Worm (Caenorhabditis elegans): ENCODE measurements around the gene ZK970.8.

ZK970.8 gene

DNA sequence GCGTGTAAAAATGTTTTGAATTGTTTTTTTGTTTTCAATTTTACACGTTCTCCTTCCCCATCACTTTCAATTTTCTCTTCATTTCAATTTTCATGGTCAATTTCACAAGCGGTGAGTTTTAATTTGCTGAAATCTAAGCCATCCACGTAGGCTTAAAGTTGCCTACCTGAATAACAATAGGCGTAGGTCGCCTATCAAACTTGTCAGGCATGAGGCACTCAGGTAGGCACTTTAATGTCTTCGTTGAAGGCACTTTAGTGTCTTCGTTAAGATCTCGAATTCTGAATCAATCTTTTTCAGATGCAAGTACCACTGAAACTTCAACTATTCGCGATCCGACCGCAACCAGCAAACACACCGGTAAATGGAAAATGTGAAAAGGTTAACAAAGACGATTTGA is at the start of gene ZK970.8:
Gene ZK970.8, plus strand, starts transcription at position 301 of the 400 bp plus-strand sequence.
- no peak for TF ChIP-seq W03F9.2 (tag; optimal IDR thresholded peaks at IDR 0.05)
- TF ChIP-seq him-1 (tag; optimal IDR thresholded peaks at IDR 0.05): no peak
- TF ChIP-seq dao-5 (tag; optimal IDR thresholded peaks at IDR 0.05): no peak

DNA sequence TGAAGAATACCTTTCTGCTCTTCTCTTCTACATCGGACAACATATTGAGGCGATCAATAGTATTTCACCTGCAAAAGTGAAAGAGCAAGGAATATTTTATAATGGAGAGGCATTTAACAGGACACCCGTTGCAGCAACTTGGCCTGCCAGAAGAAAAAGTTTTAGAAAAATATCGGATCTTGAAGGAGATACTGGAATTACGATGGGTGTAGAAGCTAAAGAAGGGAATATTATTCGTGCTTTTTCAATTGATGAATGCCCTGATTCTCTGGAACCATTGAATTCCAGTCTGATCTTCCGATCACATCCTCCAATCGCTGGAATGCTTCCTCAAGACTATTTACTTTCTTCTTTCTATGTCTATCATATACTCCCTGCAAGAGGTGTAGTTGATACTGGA is 48.2 kb upstream of the ZK970.8 start:
- TF ChIP-seq dao-5 (tag; optimal IDR thresholded peaks at IDR 0.05) (no peak), W03F9.2 (tag; optimal IDR thresholded peaks at IDR 0.05) (no peak), him-1 (tag; optimal IDR thresholded peaks at IDR 0.05) (no peak)

DNA sequence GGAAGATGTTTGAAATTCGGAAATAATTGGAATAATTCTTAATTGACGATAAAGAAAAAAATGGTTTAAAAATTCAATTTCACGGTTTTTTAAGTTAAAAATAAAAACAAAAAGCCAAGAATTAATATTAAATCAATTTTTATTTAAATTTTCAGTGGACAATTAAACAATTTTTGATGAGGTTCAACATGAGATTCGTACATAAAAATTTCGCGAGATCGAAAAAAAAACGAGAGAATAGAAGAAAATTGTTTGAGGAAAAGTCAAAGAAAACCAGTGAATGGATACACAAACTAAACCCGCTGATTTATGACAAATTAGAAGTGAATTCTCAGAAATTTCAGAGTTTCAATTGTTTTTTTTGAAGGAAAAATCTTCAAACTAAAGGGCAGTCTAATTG is 39.4 kb upstream of the ZK970.8 start, which contains the start of gene F54B3.2:
Gene F54B3.2, minus strand, starts transcription at position 101 of the 400 bp plus-strand sequence.
- TF ChIP-seq him-1 (tag; optimal IDR thresholded peaks at IDR 0.05) (no peak), dao-5 (tag; optimal IDR thresholded peaks at IDR 0.05) (no peak)

DNA sequence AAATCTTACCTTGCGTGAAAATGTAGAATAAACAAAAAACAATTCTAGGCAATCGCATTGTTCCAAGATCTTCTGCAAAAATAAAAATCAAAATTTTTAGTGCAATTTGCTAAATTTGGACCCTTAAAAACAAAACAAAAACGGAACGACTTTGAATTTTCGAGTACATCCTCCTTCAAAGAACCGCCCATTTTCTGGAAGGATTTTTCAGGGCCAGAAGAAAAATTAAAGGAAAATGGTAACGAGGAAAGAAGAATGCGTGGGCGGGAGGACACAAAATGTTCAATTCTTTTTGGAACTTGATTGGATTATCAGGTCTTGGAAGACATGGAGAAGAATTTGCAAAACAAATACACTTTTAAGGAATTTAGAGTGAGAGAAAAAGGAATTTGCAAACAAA is 38.3 kb upstream of the ZK970.8 start, which contains the start of gene F54B3.4:
Gene F54B3.4, minus strand, starts transcription at position 101 of the 400 bp plus-strand sequence.
- TF ChIP-seq dao-5 (tag; optimal IDR thresholded peaks at IDR 0.05) (no peak), him-1 (tag; optimal IDR thresholded peaks at IDR 0.05) (no peak), W03F9.2 (tag; optimal IDR thresholded peaks at IDR 0.05) (no peak)

DNA sequence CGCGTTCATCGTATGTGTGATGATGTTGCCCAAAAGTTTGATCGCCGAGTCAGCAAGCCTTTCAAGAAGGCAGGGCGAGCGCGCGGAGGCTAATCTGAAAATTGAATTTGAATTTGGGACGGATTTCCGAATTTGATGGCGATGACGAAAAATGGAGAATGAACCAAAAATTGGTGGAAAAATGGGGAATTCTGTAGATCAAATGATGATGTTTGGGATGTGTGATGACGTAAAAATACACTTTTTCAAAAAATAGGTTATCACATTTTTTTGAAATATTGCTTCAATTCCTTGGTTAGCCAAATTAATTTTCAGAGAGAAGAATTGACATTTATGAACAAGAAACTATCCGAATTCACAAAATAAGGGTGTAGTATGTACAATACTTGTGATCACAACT is 29.9 kb upstream of the ZK970.8 start, which contains the start of gene ZK971.1:
Gene ZK971.1, minus strand, starts transcription at position 101 of the 400 bp plus-strand sequence.
- TF ChIP-seq him-1 (tag; optimal IDR thresholded peaks at IDR 0.05) (no peak), W03F9.2 (tag; optimal IDR thresholded peaks at IDR 0.05) (no peak), dao-5 (tag; optimal IDR thresholded peaks at IDR 0.05) (no peak)

DNA sequence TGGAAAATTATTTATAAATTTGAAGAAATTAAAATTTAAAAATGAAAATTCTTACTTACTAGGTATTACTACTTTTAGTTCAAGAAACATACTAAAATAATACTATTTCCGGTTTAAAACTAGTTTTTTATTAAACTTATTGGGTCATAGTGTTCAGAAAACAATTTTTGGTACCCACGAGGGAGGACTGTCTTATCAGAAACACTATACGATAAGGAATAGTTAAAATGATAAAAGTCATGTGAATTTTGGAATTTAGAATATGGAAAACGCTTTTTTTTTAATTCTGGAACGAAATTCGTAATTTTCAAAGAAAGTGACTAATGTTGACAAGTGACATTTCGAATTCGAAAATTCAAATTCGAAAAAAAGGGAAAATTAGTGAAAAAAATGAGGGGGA is 27.8 kb upstream of the ZK970.8 start:
- TF ChIP-seq him-1 (tag; optimal IDR thresholded peaks at IDR 0.05) (no peak), dao-5 (tag; optimal IDR thresholded peaks at IDR 0.05) (no peak), W03F9.2 (tag; optimal IDR thresholded peaks at IDR 0.05) (no peak)

DNA sequence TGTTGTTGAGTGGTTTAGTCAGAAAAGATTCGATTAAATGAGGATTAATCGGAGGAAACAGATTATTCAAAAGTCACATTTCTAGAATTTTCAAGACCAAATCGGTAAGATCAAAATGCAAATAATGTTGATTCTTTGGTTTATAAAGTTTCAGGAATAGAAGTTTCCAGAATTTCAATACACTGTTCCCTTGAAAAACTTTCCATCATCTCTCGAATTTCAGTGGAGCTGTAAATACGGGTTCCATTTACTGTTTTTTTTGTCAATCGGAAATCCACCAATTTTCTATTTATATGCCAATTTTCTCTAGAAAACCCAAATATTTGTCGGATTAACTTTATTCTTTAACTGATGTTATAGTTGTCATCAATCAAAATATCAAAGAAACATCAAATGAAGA is 26.3 kb upstream of the ZK970.8 start:
- no peak for TF ChIP-seq him-1 (tag; optimal IDR thresholded peaks at IDR 0.05)
- TF ChIP-seq W03F9.2 (tag; optimal IDR thresholded peaks at IDR 0.05): no peak
- TF ChIP-seq dao-5 (tag; optimal IDR thresholded peaks at IDR 0.05): no peak

DNA sequence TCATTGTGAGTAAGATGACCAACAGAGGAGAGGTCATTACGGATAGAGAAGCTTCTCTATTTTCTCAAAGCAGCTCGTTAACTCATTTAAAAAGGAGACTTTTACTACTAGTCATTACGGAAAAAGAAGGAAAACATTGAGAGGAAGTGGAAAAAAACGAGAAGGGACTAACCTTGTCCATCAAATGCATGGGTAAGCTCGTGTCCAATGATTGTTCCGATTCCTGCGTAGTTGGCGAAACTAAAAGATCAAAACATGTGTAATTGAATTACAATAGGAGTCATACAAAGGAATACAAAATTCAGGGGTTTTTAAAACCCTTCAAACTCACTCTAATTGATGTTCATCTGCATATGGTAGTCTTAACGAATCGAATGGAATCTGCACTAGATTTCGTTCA is 24.4 kb upstream of the ZK970.8 start:
- TF ChIP-seq him-1 (tag; optimal IDR thresholded peaks at IDR 0.05) (no peak), dao-5 (tag; optimal IDR thresholded peaks at IDR 0.05) (no peak), W03F9.2 (tag; optimal IDR thresholded peaks at IDR 0.05) (no peak)

DNA sequence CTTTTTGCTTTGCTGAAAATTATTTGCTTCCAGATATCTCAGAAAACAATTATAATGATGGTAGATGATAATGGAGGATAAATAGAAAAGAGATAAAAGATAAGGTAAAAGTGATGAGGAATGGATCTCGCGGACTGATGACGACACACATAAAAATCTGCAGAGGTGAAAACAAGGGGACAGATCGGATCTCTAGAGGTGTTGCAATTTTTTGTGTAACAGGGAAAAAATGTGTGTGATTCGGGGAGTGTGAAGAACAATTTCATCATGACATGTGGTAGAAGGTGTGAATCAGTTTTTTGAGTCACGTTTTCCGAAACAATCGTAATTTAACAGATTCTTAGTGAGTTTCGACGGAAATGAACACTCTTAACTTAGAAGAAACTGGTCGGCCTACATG is 20.5 kb upstream of the ZK970.8 start:
- TF ChIP-seq dao-5 (tag; optimal IDR thresholded peaks at IDR 0.05): no peak

DNA sequence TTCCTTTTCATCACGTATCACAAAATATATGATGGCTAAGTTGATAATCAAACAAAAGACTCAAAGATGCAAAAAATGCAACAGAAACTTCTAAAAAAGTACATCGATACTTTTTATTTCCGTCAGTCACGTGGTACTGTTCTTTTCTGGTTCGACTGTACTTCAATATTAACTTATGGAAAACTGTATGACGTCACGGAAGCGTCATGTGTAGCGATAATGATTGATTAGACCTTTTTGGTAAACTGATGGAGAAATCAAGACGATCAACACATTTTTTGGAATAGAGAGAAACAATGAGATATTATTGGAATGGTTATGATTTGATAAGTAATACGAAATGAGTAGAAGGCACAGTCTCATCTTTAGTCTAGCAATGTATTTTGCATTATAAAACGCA is 15.2 kb upstream of the ZK970.8 start:
- TF ChIP-seq him-1 (tag; optimal IDR thresholded peaks at IDR 0.05) (no peak), dao-5 (tag; optimal IDR thresholded peaks at IDR 0.05) (no peak), W03F9.2 (tag; optimal IDR thresholded peaks at IDR 0.05) (no peak)

DNA sequence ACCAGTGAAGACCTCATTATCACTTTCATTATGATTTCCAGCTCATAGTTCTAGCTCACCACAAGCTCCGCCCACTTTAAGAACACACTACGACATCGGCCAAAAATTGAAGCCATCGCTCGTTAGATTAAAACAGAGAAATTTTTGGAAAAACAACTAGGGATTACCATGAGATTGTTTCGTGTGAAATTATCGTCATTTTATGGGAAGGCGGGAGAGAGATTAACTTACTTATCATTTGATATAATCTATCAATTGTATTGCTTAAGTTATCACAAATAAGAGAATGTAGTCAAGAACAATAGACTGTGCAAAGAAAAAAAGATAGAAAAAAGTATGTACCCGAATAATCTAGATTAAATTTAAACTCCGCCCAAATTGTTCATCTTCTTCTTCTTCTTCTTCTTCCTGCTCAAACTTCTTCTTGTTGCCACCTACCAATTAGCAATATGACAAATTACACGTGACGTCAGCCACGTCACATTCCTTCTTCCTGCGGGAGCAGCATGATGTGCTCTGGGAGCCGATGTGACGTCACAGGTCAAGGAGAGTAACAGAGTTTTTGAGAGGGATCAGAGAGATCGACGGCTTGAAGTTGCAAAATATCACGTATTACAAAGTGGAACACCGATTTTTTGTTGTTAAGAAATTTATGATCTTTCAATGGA is 9.2 kb upstream of the ZK970.8 start, which contains the start of gene nep-26:
Gene nep-26, minus strand, starts transcription at position 51 of the 668 bp plus-strand sequence.
- no peak for TF ChIP-seq him-1 (tag; optimal IDR thresholded peaks at IDR 0.05)
- no peak for TF ChIP-seq W03F9.2 (tag; optimal IDR thresholded peaks at IDR 0.05)
- no peak for TF ChIP-seq dao-5 (tag; optimal IDR thresholded peaks at IDR 0.05)

DNA sequence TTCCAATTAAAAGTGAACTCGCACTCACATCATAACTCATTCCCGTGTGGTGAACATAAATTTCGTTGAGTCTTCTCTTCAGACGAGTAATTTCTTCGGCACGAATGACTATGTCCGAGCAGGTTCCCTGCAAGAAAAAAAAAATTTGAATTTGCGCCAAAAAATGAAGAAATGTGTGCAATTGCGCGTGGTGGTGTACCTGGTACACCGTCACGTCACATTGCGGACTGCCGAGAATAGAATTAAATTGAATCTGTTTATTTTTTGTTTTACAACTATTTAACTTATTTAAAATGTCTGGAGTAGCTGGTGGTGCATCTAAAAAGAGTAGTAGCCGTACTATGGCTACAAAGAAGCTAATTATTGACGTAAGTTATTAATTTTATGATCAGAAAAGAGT is 8.5 kb upstream of the ZK970.8 start, which contains the start of gene mdt-22:
Gene mdt-22, plus strand, starts transcription at position 263 of the 400 bp plus-strand sequence.
- TF ChIP-seq dao-5 (tag; optimal IDR thresholded peaks at IDR 0.05) (no peak), W03F9.2 (tag; optimal IDR thresholded peaks at IDR 0.05) (peak; percentile 84), him-1 (tag; optimal IDR thresholded peaks at IDR 0.05) (peak; percentile 59)

DNA sequence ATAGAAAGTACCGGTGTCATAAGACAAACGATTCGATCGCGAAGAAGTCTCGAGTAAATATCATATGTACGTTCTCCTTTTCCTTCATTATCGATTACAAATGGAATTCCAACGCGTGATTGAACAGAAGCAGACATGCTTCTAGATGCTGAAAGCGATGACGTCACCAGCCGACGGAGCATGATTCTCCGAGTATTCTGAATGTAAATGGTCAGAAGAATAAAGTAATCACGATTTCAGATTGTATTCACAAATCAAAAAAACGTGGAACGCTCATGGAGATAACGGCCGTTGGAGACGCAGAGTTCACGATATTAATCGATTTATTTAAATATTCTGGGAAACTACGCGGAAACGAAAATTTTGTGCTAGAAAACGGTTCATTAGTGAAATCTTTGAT is 6.8 kb upstream of the ZK970.8 start, which contains the start of gene clpp-1:
Gene clpp-1, minus strand, starts transcription at position 197 of the 400 bp plus-strand sequence.
- TF ChIP-seq W03F9.2 (tag; optimal IDR thresholded peaks at IDR 0.05): no peak
- TF ChIP-seq him-1 (tag; optimal IDR thresholded peaks at IDR 0.05): no peak
- no peak for TF ChIP-seq dao-5 (tag; optimal IDR thresholded peaks at IDR 0.05)

DNA sequence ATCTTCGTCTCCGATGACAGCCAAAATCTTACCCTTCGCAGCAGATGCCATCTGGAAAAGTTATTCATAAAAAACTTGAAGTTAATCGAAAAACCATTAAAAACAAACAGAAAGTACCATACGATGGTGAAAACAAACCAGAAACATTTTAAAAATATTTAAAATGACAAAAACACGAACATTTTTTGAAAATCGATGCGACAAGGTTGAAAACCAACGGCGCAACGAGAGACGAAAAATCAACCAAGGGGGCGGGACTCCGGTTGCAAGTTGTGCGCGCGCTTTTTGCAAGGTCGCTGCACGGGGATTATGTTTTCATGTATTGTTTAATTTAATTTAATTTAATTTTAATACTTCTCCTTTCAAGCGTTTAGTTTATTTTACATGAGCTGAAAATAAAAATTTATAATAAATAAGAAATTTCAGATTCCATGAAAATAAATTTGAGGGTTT is 5.7 kb upstream of the ZK970.8 start, which contains the start of gene vha-9:
Gene vha-9, minus strand, starts transcription at position 51 of the 453 bp plus-strand sequence.
- no peak for TF ChIP-seq dao-5 (tag; optimal IDR thresholded peaks at IDR 0.05)
- no peak for TF ChIP-seq him-1 (tag; optimal IDR thresholded peaks at IDR 0.05)
- peak; percentile 56 for TF ChIP-seq W03F9.2 (tag; optimal IDR thresholded peaks at IDR 0.05)

DNA sequence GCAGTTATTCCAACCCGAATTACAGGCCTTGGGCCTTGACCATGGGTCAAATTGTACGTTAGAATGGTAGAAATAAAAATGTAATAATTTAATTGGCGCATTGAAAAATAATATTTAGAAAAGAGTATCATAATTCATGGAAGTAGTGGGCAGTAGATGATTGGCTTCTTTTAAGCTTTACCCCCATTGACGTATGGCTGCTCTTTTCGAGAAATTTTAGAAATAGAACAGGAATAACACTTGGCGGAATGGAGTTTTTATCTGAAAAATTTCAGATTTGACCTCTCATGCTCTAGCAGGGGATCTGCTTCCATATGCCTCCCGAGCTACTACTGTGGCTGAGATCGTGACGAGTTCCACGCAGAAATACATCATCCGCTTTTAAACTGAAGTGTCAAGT is 711 bp upstream of the ZK970.8 start, which contains the start of gene gcy-4:
Gene gcy-4, minus strand, starts transcription at position 101 of the 400 bp plus-strand sequence.
- TF ChIP-seq W03F9.2 (tag; optimal IDR thresholded peaks at IDR 0.05) (no peak), dao-5 (tag; optimal IDR thresholded peaks at IDR 0.05) (no peak), him-1 (tag; optimal IDR thresholded peaks at IDR 0.05) (no peak)
